Worm (Caenorhabditis elegans) whole organism, L4/young adult: ENCODE data around the gene C29F9.12.

Experiments used
- dao-5 ChIP-seq: sonication (generic microtip); optimal IDR thresholded peaks from 2 replicates; lab custom pipeline; 2016; ENCODE audit warnings: missing genotype, missing genetic modification characterization, moderate library complexity, missing compliant biosample characterization
- him-1 ChIP-seq: sonication (generic microtip); optimal IDR thresholded peaks from 2 replicates; lab custom pipeline; 2016; ENCODE audit warnings: missing genotype, missing genetic modification reagents, missing genetic modification characterization, missing compliant biosample characterization

DNA sequence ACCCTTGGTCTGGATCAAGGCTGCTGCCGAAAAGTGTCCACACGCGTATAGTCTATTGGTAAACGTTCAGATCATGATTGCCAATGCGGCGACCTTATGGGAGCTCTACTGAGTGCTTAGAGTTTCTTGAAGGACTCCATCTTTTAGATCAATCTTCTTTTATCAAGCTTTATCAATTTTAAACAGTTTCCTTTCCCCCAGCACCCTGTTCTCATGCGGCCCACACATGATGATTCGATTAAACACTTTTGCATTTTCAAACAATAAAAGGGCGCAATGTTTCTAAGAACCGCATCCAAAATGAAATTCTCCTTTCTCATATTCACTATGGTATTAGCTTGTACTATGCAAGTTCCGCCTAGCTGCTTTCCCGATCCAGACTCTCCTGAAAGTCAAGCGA, 43.6 kb upstream of the C29F9.12 start, which contains the start of gene F40G9.7:
- no peak for TF ChIP-seq him-1 (tag; lab: Kevin White, UChicago)
- no peak for TF ChIP-seq dao-5
